Fruit fly (Drosophila melanogaster): ENCODE data around the gene Rpn12R.

The Rpn12R gene

DNA sequence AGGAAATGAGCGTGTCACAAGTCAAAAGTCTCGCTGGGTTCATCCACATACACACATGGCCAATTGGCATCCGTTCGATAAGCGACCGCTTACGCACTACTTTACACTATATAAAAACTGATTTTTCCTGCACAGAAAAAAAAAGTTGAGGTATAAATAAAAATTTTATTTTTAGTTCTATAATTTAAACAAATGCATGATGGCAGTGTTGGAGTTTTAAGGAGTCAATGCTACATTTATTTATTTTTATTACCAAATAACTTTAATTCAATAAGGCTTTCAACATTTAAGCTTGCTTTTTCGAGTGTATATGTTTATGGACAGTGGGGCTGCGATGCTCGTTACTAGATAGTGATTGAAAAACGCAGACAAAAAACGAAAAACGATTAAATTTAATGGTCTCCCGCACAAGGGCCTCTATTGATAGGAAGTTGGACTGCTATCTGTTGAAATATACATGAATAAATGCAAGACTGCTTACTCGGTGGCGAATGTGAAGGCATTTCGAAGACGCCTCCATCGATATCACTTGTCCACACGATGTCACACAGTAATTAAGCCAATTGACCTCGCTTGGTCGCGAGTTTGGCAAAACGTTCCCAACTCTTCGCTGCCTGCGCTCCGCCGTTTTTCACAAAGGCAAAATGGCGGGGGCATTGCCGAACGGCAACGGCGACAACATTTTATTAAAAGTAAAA is 30.6 kb downstream of the Rpn12R start (continued):
- TF ChIP-seq Dbx (GFP tag; IDR thresholded peaks at IDR 0.05) (0 out of 3 replicates have a peak, but pooled peaks have one; percentile 18), CG5180 (GFP tag; optimal IDR thresholded peaks at IDR 0.05) (peak; percentile 55), mld (GFP tag; IDR thresholded peaks at IDR 0.05; ENCODE audit: partially characterized antibody) (no peak), lov (optimal IDR thresholded peaks at IDR 0.05) (no peak), lov (GFP tag; IDR thresholded peaks at IDR 0.05) (peak; percentile 53; the same call in 1 of the 3 replicates), Hand (GFP tag; optimal IDR thresholded peaks at IDR 0.05) (peak; percentile 27), Jarid2 (GFP tag; optimal IDR thresholded peaks at IDR 0.05) (peak; percentile 42), CG2712 (tag; optimal IDR thresholded peaks at IDR 0.05) (peak; percentile 88), CG9876 (GFP tag; optimal IDR thresholded peaks at IDR 0.05) (no peak), gce (GFP tag; IDR thresholded peaks at IDR 0.05) (peak; percentile 45; the same call in 1 of the 3 replicates), CG16815 (GFP tag; optimal IDR thresholded peaks at IDR 0.05) (peak; percentile 41), dpn (GFP tag; optimal IDR thresholded peaks at IDR 0.05) (peak in 1 of 2 experiments; percentile 60), Taf1 (GFP tag; IDR thresholded peaks at IDR 0.05) (peak; percentile 55; the same call in 1 of the 2 replicates), ranshi (GFP tag; IDR thresholded peaks at IDR 0.05) (peak; percentile 80), seq (GFP tag; IDR thresholded peaks at IDR 0.05) (peak; percentile 65), ato (GFP tag; IDR thresholded peaks at IDR 0.05; ENCODE audit: partially characterized antibody) (no peak), NFAT (GFP tag; IDR thresholded peaks at IDR 0.05) (peak; percentile 27; the same call in 1 of the 2 replicates), z (GFP tag; IDR thresholded peaks at IDR 0.05) (no peak), CG18262 (tag; optimal IDR thresholded peaks at IDR 0.05) (peak; percentile 86), CG15601 (tag; optimal IDR thresholded peaks at IDR 0.05) (peak; percentile 72), Dll (GFP tag; IDR thresholded peaks at IDR 0.05; ENCODE audit: partially characterized antibody) (no peak), CG7928 (GFP tag; optimal IDR thresholded peaks at IDR 0.05) (no peak), Max (GFP tag; optimal IDR thresholded peaks at IDR 0.05) (peak; percentile 69), Bteb2 (GFP tag; optimal IDR thresholded peaks at IDR 0.05) (peak; percentile 33), cato (GFP tag; optimal IDR thresholded peaks at IDR 0.05; ENCODE audit: borderline replicate concordance) (peak; percentile 20), CG8281 (tag; optimal IDR thresholded peaks at IDR 0.05) (peak; percentile 47), dan (GFP tag; IDR thresholded peaks at IDR 0.05) (no peak), CG7372 (GFP tag; IDR thresholded peaks at IDR 0.05) (no peak), ind (GFP tag; optimal IDR thresholded peaks at IDR 0.05) (peak; percentile 66), Opbp (GFP tag; IDR thresholded peaks at IDR 0.05; ENCODE audit: partially characterized antibody) (no peak), CG16779 (GFP tag; IDR thresholded peaks at IDR 0.05) (no peak), fu2 (GFP tag; optimal IDR thresholded peaks at IDR 0.05) (no peak), fd96Cb (tag; optimal IDR thresholded peaks at IDR 0.05) (peak; percentile 86), CG4730 (GFP tag; IDR thresholded peaks at IDR 0.05) (peak; percentile 41), CG9609 (GFP tag; optimal IDR thresholded peaks at IDR 0.05) (peak; percentile 6), HLH3B (GFP tag; IDR thresholded peaks at IDR 0.05) (peak; percentile 72), CG11696 (GFP tag; IDR thresholded peaks at IDR 0.05) (peak; percentile 47; the same call in 1 of the 2 replicates), CG5245 (GFP tag; optimal IDR thresholded peaks at IDR 0.05) (peak; percentile 58), ssp (GFP tag; IDR thresholded peaks at IDR 0.05) (peak; percentile 45; the same call in 1 of the 2 replicates), sim (GFP tag; IDR thresholded peaks at IDR 0.05) (peak; percentile 67; the same call in 1 of the 2 replicates), CG4404 (GFP tag; IDR thresholded peaks at IDR 0.05) (peak; percentile 50), sr (GFP tag; IDR thresholded peaks at IDR 0.05) (no peak), CG14860 (GFP tag; IDR thresholded peaks at IDR 0.05; ENCODE audit: partially characterized antibody) (no peak), sima (GFP tag; optimal IDR thresholded peaks at IDR 0.05) (no peak), kay (GFP tag; optimal IDR thresholded peaks at IDR 0.05) (peak; percentile 47), MESR4 (GFP tag; optimal IDR thresholded peaks at IDR 0.05) (no peak), ase (GFP tag; IDR thresholded peaks at IDR 0.05) (peak; percentile 68; the same call in 1 of the 3 replicates), CG42726 (GFP tag; IDR thresholded peaks at IDR 0.05; ENCODE audit: partially characterized antibody) (no peak), Dp (GFP tag; optimal IDR thresholded peaks at IDR 0.05) (no peak)
